Worm (Caenorhabditis elegans) whole organism, L2 larva: ENCODE data around the gene crn-7.

Experiments used
- F13H6.1 ChIP-seq: sonication (generic microtip); optimal IDR thresholded peaks from 2 replicates; lab custom pipeline; 2016; ENCODE audit warnings: missing genetic modification characterization, missing compliant biosample characterization
- elt-3 ChIP-seq: sonication (generic microtip); optimal IDR thresholded peaks from 2 replicates; lab custom pipeline; 2017; ENCODE audit warnings: missing biosample characterization, missing genetic modification characterization
- lin-13 ChIP-seq: fragments of 150-350 bp; optimal IDR thresholded peaks from 2 replicates; lab custom pipeline; 2014; ENCODE audit warnings: missing biosample characterization, missing genetic modification reagents, missing genetic modification characterization
- mbf-1 ChIP-seq: sonication (generic microtip); optimal IDR thresholded peaks from 2 replicates; lab custom pipeline; 2017; ENCODE audit warnings: missing biosample characterization, missing genetic modification characterization
- nhr-21 ChIP-seq: fragments of 150-350 bp; optimal IDR thresholded peaks from 2 replicates; lab custom pipeline; 2014; ENCODE audit warnings: missing biosample characterization, missing genetic modification characterization
- peb-1 ChIP-seq: fragments of 150-350 bp; optimal IDR thresholded peaks from 2 replicates; lab custom pipeline; 2014; ENCODE audit warnings: missing biosample characterization, missing genetic modification characterization
- snpc-4 ChIP-seq: fragments of 150-350 bp; optimal IDR thresholded peaks from 2 replicates; lab custom pipeline; 2014; ENCODE audit warnings: missing biosample characterization, missing genetic modification characterization
- ztf-11 ChIP-seq: sonication (generic microtip); optimal IDR thresholded peaks from 2 replicates; lab custom pipeline; 2017; ENCODE audit warnings: missing biosample characterization, missing genetic modification characterization

crn-7 gene

ce11 chrIII:8320183-8320582, 51.9 kb downstream of the crn-7 start, which contains the start of gene F10E9.10:
Gene F10E9.10, minus strand, starts transcription at chrIII:8320283.
- TF ChIP-seq elt-3 (tag; lab: Kevin White, UChicago) (no peak), snpc-4 (tag; lab: Kevin White, UChicago) (no peak), mbf-1 (tag; lab: Kevin White, UChicago) (no peak), ztf-11 (no peak), lin-13 (GFP tag; lab: Kevin White, UChicago) (no peak), peb-1 (tag; lab: Kevin White, UChicago) (no peak), nhr-21 (tag; lab: Kevin White, UChicago) (no peak), F13H6.1 (tag; lab: Kevin White, UChicago) (no peak)
